Worm (Caenorhabditis elegans) whole organism, late embryonic: ENCODE results near the gene Y113G7B.12.

ENCODE experiments used
- C08G9.2 ChIP-seq: sonication (generic microtip); optimal IDR thresholded peaks from 2 replicates; lab custom pipeline; 2016; ENCODE audit warnings: mild to moderate bottlenecking, missing genetic modification characterization, moderate library complexity, missing compliant biosample characterization
- C38D4.7 ChIP-seq: fragments of 200-800 bp; sonication (Bioruptor generic); optimal IDR thresholded peaks from 2 replicates; lab custom pipeline; 2018; ENCODE audit warnings: mild to moderate bottlenecking, missing genetic modification characterization, moderate library complexity, missing compliant biosample characterization
- F13H6.1 ChIP-seq: sonication (generic microtip); optimal IDR thresholded peaks from 2 replicates; lab custom pipeline; 2016; ENCODE audit warnings: missing genetic modification characterization, missing compliant biosample characterization
- T23F11.4 ChIP-seq: fragments of 200-800 bp; sonication (Bioruptor generic); optimal IDR thresholded peaks from 2 replicates; lab custom pipeline; 2018; ENCODE audit warnings: mild to moderate bottlenecking, missing genetic modification characterization, missing compliant biosample characterization
- Y22D7AL.16 ChIP-seq: sonication (generic microtip); optimal IDR thresholded peaks from 2 replicates; lab custom pipeline; 2016; ENCODE audit warnings: missing genetic modification characterization, missing compliant biosample characterization
- ama-1 ChIP-seq: fragments of 150-350 bp; optimal IDR thresholded peaks from 2 replicates; lab custom pipeline; 2014
- ceh-14 ChIP-seq: sonication (generic microtip); optimal IDR thresholded peaks from 2 replicates; lab custom pipeline; 2016; ENCODE audit warnings: missing genotype, missing genetic modification characterization, missing compliant biosample characterization
- ceh-18 ChIP-seq: sonication (generic microtip); optimal IDR thresholded peaks from 2 replicates; lab custom pipeline; 2016; ENCODE audit warnings: missing genetic modification characterization, missing compliant biosample characterization
- ceh-19 ChIP-seq: fragments of 200-800 bp; sonication (Bioruptor generic); optimal IDR thresholded peaks from 2 replicates; lab custom pipeline; 2018; ENCODE audit warnings: mild to moderate bottlenecking, missing genetic modification characterization, missing compliant biosample characterization
- ceh-2 ChIP-seq: sonication (generic microtip); optimal IDR thresholded peaks from 2 replicates; lab custom pipeline; 2016; ENCODE audit warnings: missing genotype, missing genetic modification characterization, missing compliant biosample characterization
- ceh-22 ChIP-seq: sonication (generic microtip); optimal IDR thresholded peaks from 2 replicates; lab custom pipeline; 2017; ENCODE audit warnings: missing biosample characterization, missing genetic modification characterization
- ceh-24 ChIP-seq: sonication (generic microtip); optimal IDR thresholded peaks from 2 replicates; lab custom pipeline; 2016; ENCODE audit warnings: mild to moderate bottlenecking, missing genetic modification characterization, missing compliant biosample characterization
- ceh-30 ChIP-seq: fragments of 150-350 bp; optimal IDR thresholded peaks from 2 replicates; lab custom pipeline; 2014; ENCODE audit warnings: missing biosample characterization, missing genetic modification characterization
- ceh-31 ChIP-seq: sonication (generic microtip); optimal IDR thresholded peaks from 2 replicates; lab custom pipeline; 2016; ENCODE audit warnings: missing genetic modification characterization, missing compliant biosample characterization
- ceh-34 ChIP-seq: sonication (generic microtip); optimal IDR thresholded peaks from 2 replicates; lab custom pipeline; 2016; ENCODE audit warnings: mild to moderate bottlenecking, missing genetic modification characterization, missing compliant biosample characterization
- ceh-45 ChIP-seq: fragments of 200-800 bp; sonication (Bioruptor generic); IDR thresholded peaks from 2 replicates; pipeline ENCODE4 v1.3.6; 2022; ENCODE audit warnings: missing genetic modification reagents, missing genetic modification characterization, missing compliant biosample characterization
- ceh-48 ChIP-seq: sonication (generic microtip); optimal IDR thresholded peaks from 2 replicates; lab custom pipeline; 2016; ENCODE audit warnings: missing genetic modification characterization, inconsistent platforms, missing compliant biosample characterization
- ceh-6 ChIP-seq: fragments of 200-800 bp; sonication (Bioruptor generic); optimal IDR thresholded peaks from 2 replicates; lab custom pipeline; 2018; ENCODE audit warnings: mild to moderate bottlenecking, missing genetic modification characterization, missing compliant biosample characterization
- che-1 ChIP-seq: sonication (generic microtip); optimal IDR thresholded peaks from 2 replicates; lab custom pipeline; 2016; ENCODE audit warnings: mild to moderate bottlenecking, missing genetic modification characterization, missing compliant biosample characterization
- dve-1 ChIP-seq: sonication (generic microtip); optimal IDR thresholded peaks from 2 replicates; lab custom pipeline; 2017; ENCODE audit warnings: antibody characterized with exemption, mild to moderate bottlenecking, missing genetic modification characterization, missing compliant biosample characterization
- fkh-10 ChIP-seq: fragments of 150-350 bp; optimal IDR thresholded peaks from 2 replicates; lab custom pipeline; 2014; ENCODE audit warnings: missing biosample characterization, missing genetic modification reagents, missing genetic modification characterization
- fkh-6 ChIP-seq: sonication (generic microtip); optimal IDR thresholded peaks from 2 replicates; lab custom pipeline; 2016; ENCODE audit warnings: missing genetic modification characterization, missing compliant biosample characterization
- gmeb-2 ChIP-seq: sonication (generic microtip); optimal IDR thresholded peaks from 2 replicates; lab custom pipeline; 2016; ENCODE audit warnings: missing genetic modification characterization, inconsistent platforms, missing compliant biosample characterization
- hlh-13 ChIP-seq: fragments of 200-800 bp; sonication (Bioruptor generic); optimal IDR thresholded peaks from 2 replicates; lab custom pipeline; 2018; ENCODE audit warnings: mild to moderate bottlenecking, missing genetic modification characterization, missing compliant biosample characterization
- hlh-30 ChIP-seq: sonication (generic microtip); optimal IDR thresholded peaks from 2 replicates; lab custom pipeline; 2017; ENCODE audit warnings: antibody characterized with exemption, missing genetic modification characterization, missing compliant biosample characterization; ENCODE audit not compliant: insufficient read depth
- hlh-6 ChIP-seq: sonication (generic microtip); optimal IDR thresholded peaks from 2 replicates; lab custom pipeline; 2016; ENCODE audit warnings: missing genotype, missing genetic modification characterization, missing compliant biosample characterization
- madf-2 ChIP-seq: sonication (generic microtip); optimal IDR thresholded peaks from 2 replicates; lab custom pipeline; 2017; ENCODE audit warnings: missing genetic modification characterization, missing compliant biosample characterization
- mec-3 ChIP-seq: sonication (generic microtip); optimal IDR thresholded peaks from 2 replicates; lab custom pipeline; 2016; ENCODE audit warnings: borderline replicate concordance, missing genetic modification characterization, missing compliant biosample characterization
- nfya-1 ChIP-seq: sonication (generic microtip); optimal IDR thresholded peaks from 2 replicates; lab custom pipeline; 2017; ENCODE audit warnings: missing genetic modification characterization, mild to moderate bottlenecking, missing compliant biosample characterization, antibody characterized with exemption, moderate library complexity
- nhr-232 ChIP-seq: sonication (generic microtip); optimal IDR thresholded peaks from 2 replicates; lab custom pipeline; 2016; ENCODE audit warnings: missing genetic modification characterization, missing compliant biosample characterization
- npax-4 ChIP-seq: sonication (generic microtip); optimal IDR thresholded peaks from 2 replicates; lab custom pipeline; 2016; ENCODE audit warnings: missing genetic modification characterization, missing compliant biosample characterization
- odd-2 ChIP-seq: sonication (generic microtip); optimal IDR thresholded peaks from 2 replicates; lab custom pipeline; 2017; ENCODE audit warnings: antibody characterized with exemption, mild to moderate bottlenecking, missing genetic modification characterization, missing compliant biosample characterization
- pag-3 ChIP-seq: sonication (generic microtip); optimal IDR thresholded peaks from 2 replicates; lab custom pipeline; 2016; ENCODE audit warnings: missing compliant biosample characterization, missing genetic modification characterization, borderline replicate concordance
- pax-1 ChIP-seq: fragments of 150-350 bp; optimal IDR thresholded peaks from 2 replicates; lab custom pipeline; 2014; ENCODE audit warnings: missing biosample characterization, missing genetic modification characterization
- pha-2 ChIP-seq: sonication (generic microtip); optimal IDR thresholded peaks from 2 replicates; lab custom pipeline; 2017; ENCODE audit warnings: mild to moderate bottlenecking, missing genetic modification characterization, missing compliant biosample characterization
- pqm-1 ChIP-seq: sonication (generic microtip); optimal IDR thresholded peaks from 2 replicates; lab custom pipeline; 2016; ENCODE audit warnings: missing genetic modification characterization, missing compliant biosample characterization
- pros-1 ChIP-seq: fragments of 150-350 bp; optimal IDR thresholded peaks from 2 replicates; lab custom pipeline; 2014; ENCODE audit warnings: missing biosample characterization, missing genetic modification reagents, missing genetic modification characterization
- ref-2 ChIP-seq: sonication (generic microtip); optimal IDR thresholded peaks from 2 replicates; lab custom pipeline; 2016; ENCODE audit warnings: missing genetic modification characterization, missing compliant biosample characterization
- sox-2 ChIP-seq: fragments of 200-800 bp; sonication (Bioruptor generic); IDR thresholded peaks from 2 replicates; pipeline ENCODE4 v1.3.6; 2022; ENCODE audit warnings: missing genetic modification reagents, missing genetic modification characterization, missing compliant biosample characterization
- sox-4 ChIP-seq: sonication (generic microtip); optimal IDR thresholded peaks from 2 replicates; lab custom pipeline; 2017; ENCODE audit warnings: mild to moderate bottlenecking, missing genetic modification characterization, inconsistent platforms, missing compliant biosample characterization
- syd-9 ChIP-seq: sonication (generic microtip); optimal IDR thresholded peaks from 2 replicates; lab custom pipeline; 2016; ENCODE audit warnings: mild to moderate bottlenecking, missing genetic modification characterization, moderate library complexity, missing compliant biosample characterization
- tbx-2 ChIP-seq: sonication (generic microtip); optimal IDR thresholded peaks from 2 replicates; lab custom pipeline; 2016; ENCODE audit warnings: missing genetic modification characterization, missing compliant biosample characterization
- tbx-7 ChIP-seq: sonication (generic microtip); optimal IDR thresholded peaks from 2 replicates; lab custom pipeline; 2016; ENCODE audit warnings: missing genotype, missing genetic modification characterization, missing compliant biosample characterization
- unc-3 ChIP-seq, 2 experiments: fragments of 200-800 bp in 1 of 2; sonication (Bioruptor generic) in 1 of 2; sonication (generic microtip) in 1 of 2; conservative IDR thresholded peaks in 1 of 2; optimal IDR thresholded peaks in 1 of 2; 2 replicates each; pipeline versions ENCODE4 v1.3.6 to Lab custom; 2016 to 2022; ENCODE audit warnings: missing compliant biosample characterization in 2 of 2, missing genetic modification characterization in 2 of 2, missing genetic modification reagents in 1 of 2

Gene Y113G7B.12

DNA sequence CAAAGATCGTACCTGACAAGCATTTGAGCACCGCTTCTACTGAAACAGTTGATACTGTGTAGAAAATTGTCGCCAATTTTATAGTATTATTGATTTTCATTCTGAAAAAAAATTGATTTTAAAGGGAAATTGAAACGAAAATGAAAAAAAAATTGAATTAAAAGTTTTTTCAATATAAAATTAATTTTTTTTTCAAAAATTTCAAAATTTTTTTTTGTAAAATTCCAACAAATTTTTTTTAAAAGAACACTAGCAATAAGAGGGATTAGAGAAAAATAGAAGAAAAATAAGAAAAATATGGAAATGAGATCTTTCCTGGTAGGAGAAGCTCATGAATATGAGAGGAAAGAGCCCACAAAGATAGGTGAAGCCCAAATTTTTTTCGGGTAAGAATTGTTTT is 2.7 kb upstream of the Y113G7B.12 start, which contains the start of gene Y113G7B.11:
Gene Y113G7B.11, minus strand, starts transcription at position 101 of the 400 bp plus-strand sequence.
- no peak for TF ChIP-seq hlh-13 (GFP tag; lab: Kevin White, UChicago)

DNA sequence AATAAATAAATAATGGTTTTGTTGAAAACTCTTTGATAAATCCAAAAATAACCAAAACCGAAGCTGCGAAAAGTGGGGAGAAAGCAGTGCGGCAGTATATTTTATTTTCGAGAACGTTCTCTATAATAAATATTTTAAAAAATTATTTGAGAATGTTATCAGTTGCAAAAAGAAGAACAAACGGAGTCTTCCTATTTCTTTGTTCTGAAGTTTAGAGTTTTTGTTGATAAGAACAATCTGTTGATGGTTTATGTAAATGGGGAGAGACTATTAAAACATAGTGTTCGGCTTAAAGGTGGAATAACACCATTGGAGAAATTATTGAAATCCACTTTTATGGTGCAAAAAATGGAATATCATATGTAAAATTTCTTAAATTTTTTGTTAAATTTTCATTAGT is 613 bp upstream of the Y113G7B.12 start:
- TF ChIP-seq ceh-34 (tag; lab: Kevin White, UChicago) (no peak), che-1 (tag; lab: Kevin White, UChicago) (no peak), syd-9 (no peak), ceh-30 (tag; lab: Kevin White, UChicago) (no peak), hlh-6 (tag; lab: Kevin White, UChicago) (no peak), ceh-2 (tag; lab: Kevin White, UChicago) (no peak), npax-4 (tag; lab: Kevin White, UChicago) (no peak)

DNA sequence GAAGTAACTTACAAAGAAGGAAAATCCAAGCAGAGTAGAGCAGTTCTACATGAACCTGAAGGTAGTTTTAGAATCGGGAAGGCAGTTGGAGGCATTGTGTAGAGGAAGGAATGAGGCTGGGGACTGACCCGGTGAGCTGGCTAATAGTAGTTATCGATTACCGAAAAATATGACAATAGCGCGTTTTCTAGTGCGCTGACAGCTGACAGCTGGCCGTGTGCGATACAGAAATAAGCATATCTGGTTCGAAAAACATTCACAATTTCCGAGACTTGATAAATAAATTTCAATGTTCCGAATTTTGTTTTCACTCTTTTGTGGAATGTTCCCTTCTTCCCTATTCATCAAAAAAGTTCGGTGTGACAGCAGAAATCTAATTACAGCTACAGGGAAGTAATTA is 6.4 kb downstream of the Y113G7B.12 start, which contains the start of the genes fbxb-59 and srbc-34:
Gene fbxb-59, minus strand, starts transcription at position 101 of the 400 bp plus-strand sequence.
Gene srbc-34, plus strand, starts transcription at position 233 of the 400 bp plus-strand sequence.
- TF ChIP-seq ceh-24 (tag; lab: Kevin White, UChicago) (no peak), fkh-10 (GFP tag; lab: Kevin White, UChicago) (no peak), ceh-14 (tag; lab: Kevin White, UChicago) (no peak), ref-2 (no peak), F13H6.1 (no peak), sox-4 (no peak), T23F11.4 (GFP tag; lab: Kevin White, UChicago) (no peak), tbx-7 (tag; lab: Kevin White, UChicago) (no peak), sox-2 (GFP tag; lab: Robert Waterston, UW) (no peak), ama-1 (lab: Kevin White, UChicago) (no peak), ceh-19 (GFP tag; lab: Kevin White, UChicago) (no peak)

DNA sequence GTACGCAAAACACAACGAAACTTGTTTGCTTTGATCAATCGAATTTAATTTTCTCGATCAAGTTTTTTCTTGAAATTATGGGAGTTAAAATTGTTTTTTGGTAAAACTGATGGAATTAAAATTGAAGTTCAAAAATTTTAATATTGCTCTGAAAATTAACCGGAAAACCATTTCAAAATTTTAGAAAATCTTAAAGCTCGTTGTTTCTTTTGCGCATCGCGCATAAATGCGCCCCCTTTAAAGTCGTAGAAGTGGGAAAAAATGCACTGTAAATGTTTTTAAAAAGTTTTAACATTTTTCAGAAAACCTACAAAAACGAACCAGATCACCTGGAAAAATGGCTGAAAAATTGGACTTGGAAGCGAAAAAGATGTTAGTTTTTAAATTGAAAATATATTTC is 9.4 kb downstream of the Y113G7B.12 start, which contains the start of gene fbxa-113:
Gene fbxa-113, plus strand, starts transcription at position 301 of the 400 bp plus-strand sequence.
- TF ChIP-seq fkh-6: no peak
- TF ChIP-seq pros-1 (tag; lab: Kevin White, UChicago): no peak
- TF ChIP-seq C38D4.7 (GFP tag; lab: Kevin White, UChicago): no peak
- TF ChIP-seq C08G9.2: no peak
- TF ChIP-seq pqm-1 (tag; lab: Kevin White, UChicago): no peak
- TF ChIP-seq ceh-31 (tag; lab: Kevin White, UChicago): no peak
- TF ChIP-seq ceh-18: no peak
- no peak for TF ChIP-seq T23F11.4 (GFP tag; lab: Kevin White, UChicago)
- no peak for TF ChIP-seq fkh-10 (GFP tag; lab: Kevin White, UChicago)
- no peak for TF ChIP-seq mec-3 (tag; lab: Kevin White, UChicago)
- no peak for TF ChIP-seq nfya-1 (tag; lab: Kevin White, UChicago)
- TF ChIP-seq sox-2 (GFP tag; lab: Robert Waterston, UW): no peak
- no peak for TF ChIP-seq dve-1 (tag; lab: Kevin White, UChicago)
- no peak for TF ChIP-seq ceh-6 (GFP tag; lab: Kevin White, UChicago)
- TF ChIP-seq ceh-22 (tag; lab: Kevin White, UChicago): no peak
- no peak for TF ChIP-seq ceh-48
- TF ChIP-seq Y22D7AL.16 (tag; lab: Kevin White, UChicago): no peak
- TF ChIP-seq pha-2 (tag; lab: Kevin White, UChicago): no peak

DNA sequence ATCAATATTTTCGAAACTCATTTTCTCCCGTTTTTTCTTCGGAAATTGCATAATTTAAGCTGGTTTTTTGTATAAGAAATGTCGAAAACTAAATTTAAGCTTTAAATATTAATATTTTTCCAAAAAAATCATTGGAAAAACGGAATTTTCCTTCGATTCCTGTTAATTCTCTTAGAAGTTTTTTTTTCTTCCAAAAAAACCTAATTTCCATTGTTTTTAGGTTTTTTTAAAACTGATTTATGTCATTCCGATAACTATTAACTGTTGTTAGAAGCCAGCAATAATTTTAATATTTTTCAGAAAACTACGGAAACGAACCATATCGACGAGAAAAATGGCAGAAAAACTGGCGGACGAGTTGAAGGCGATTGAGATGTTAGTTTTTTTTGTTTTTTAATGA is 11.2 kb downstream of the Y113G7B.12 start, which contains the start of gene fbxa-114:
Gene fbxa-114, plus strand, starts transcription at position 301 of the 400 bp plus-strand sequence.
- TF ChIP-seq tbx-2 (tag; lab: Kevin White, UChicago) (no peak), ceh-45 (GFP tag; lab: Robert Waterston, UW) (no peak), pax-1 (tag; lab: Kevin White, UChicago) (no peak), madf-2 (tag; lab: Kevin White, UChicago) (no peak), unc-3 (GFP tag; conservative IDR thresholded peaks at IDR 0.05; lab: Robert Waterston, UW) (no peak), unc-3 (tag; optimal IDR thresholded peaks at IDR 0.05; lab: Kevin White, UChicago) (no peak), ceh-6 (GFP tag; lab: Kevin White, UChicago) (no peak), npax-4 (tag; lab: Kevin White, UChicago) (no peak), mec-3 (tag; lab: Kevin White, UChicago) (no peak), pag-3 (tag; lab: Kevin White, UChicago) (no peak), hlh-30 (tag; lab: Kevin White, UChicago) (no peak), odd-2 (tag; lab: Kevin White, UChicago) (no peak), gmeb-2 (no peak), nhr-232 (tag; lab: Kevin White, UChicago) (no peak), syd-9 (no peak), ref-2 (no peak)
- TF ChIP-seq, all 69 proteins: peak for 0
